Fruit fly (Drosophila melanogaster): ENCODE measurements around the gene Or85a.

Or85a gene

dm6 chr3R:8347835-8348234 is 26.3 kb downstream of the Or85a start:
- no peak for TF ChIP-seq Vsx2 (GFP tag; optimal IDR thresholded peaks at IDR 0.05; ENCODE audit: partially characterized antibody)

- no peak for TF ChIP-seq foxo (GFP tag; optimal IDR thresholded peaks at IDR 0.05)
- TF ChIP-seq psq (GFP tag; optimal IDR thresholded peaks at IDR 0.05) = no peak
- no peak for TF ChIP-seq CG32264 (GFP tag; optimal IDR thresholded peaks at IDR 0.05)
- no peak for TF ChIP-seq usp (GFP tag; optimal IDR thresholded peaks at IDR 0.05)
- no peak for TF ChIP-seq Myc (optimal IDR thresholded peaks at IDR 0.05)
- TF ChIP-seq Jra (GFP tag; optimal IDR thresholded peaks at IDR 0.05) = no peak
- no peak for TF ChIP-seq Mio (GFP tag; optimal IDR thresholded peaks at IDR 0.05)
- TF ChIP-seq h (GFP tag; optimal IDR thresholded peaks at IDR 0.05) = no peak
Measured at dm6 chr3R:8349106-8349448, 27.5 kb downstream of the Or85a start.

- no peak for TF ChIP-seq GATAd (GFP tag; optimal IDR thresholded peaks at IDR 0.05)
- no peak for TF ChIP-seq Vsx2 (GFP tag; optimal IDR thresholded peaks at IDR 0.05; ENCODE audit: partially characterized antibody)
- no peak for TF ChIP-seq CrebA (GFP tag; optimal IDR thresholded peaks at IDR 0.05; ENCODE audit: borderline replicate concordance)
- no peak for TF ChIP-seq Hr83 (GFP tag; optimal IDR thresholded peaks at IDR 0.05; ENCODE audit: poor library complexity, severe bottlenecking)
- peak; percentile 8 for TF ChIP-seq N (GFP tag; optimal IDR thresholded peaks at IDR 0.05)
- no peak for TF ChIP-seq Dif (GFP tag; optimal IDR thresholded peaks at IDR 0.05; ENCODE audit: partially characterized antibody)
- TF ChIP-seq jim (GFP tag; optimal IDR thresholded peaks at IDR 0.05) = no peak
- no peak for TF ChIP-seq Rel (GFP tag; optimal IDR thresholded peaks at IDR 0.05)
- TF ChIP-seq Rel (tag; optimal IDR thresholded peaks at IDR 0.05) = peak; percentile 46
- TF ChIP-seq usp (GFP tag; optimal IDR thresholded peaks at IDR 0.05) = no peak
- TF ChIP-seq Sp1 (GFP tag; optimal IDR thresholded peaks at IDR 0.05) = peak; percentile 29
- peak; percentile 43 for TF ChIP-seq HLH106 (tag; optimal IDR thresholded peaks at IDR 0.05)
- TF ChIP-seq ey (GFP tag; optimal IDR thresholded peaks at IDR 0.05) = peak; percentile 9
- no peak for TF ChIP-seq OdsH (GFP tag; optimal IDR thresholded peaks at IDR 0.05)
- TF ChIP-seq Hr78 (GFP tag; optimal IDR thresholded peaks at IDR 0.05) = no peak
- TF ChIP-seq tai (GFP tag; optimal IDR thresholded peaks at IDR 0.05) = no peak
- no peak for TF ChIP-seq dl (GFP tag; optimal IDR thresholded peaks at IDR 0.05; ENCODE audit: insufficient read depth in 1 of 2, partially characterized antibody in 2 of 2)
- TF ChIP-seq rgr (GFP tag; optimal IDR thresholded peaks at IDR 0.05) = no peak
- TF ChIP-seq h (GFP tag; optimal IDR thresholded peaks at IDR 0.05) = no peak
- TF ChIP-seq woc (GFP tag; optimal IDR thresholded peaks at IDR 0.05) = no peak
- no peak for TF ChIP-seq fru (GFP tag; optimal IDR thresholded peaks at IDR 0.05)
- TF ChIP-seq CG9705 (GFP tag; optimal IDR thresholded peaks at IDR 0.05) = no peak
- no peak for TF ChIP-seq Myc (optimal IDR thresholded peaks at IDR 0.05)
- no peak for TF ChIP-seq lola (GFP tag; optimal IDR thresholded peaks at IDR 0.05)
- peak; percentile 22 for TF ChIP-seq psq (GFP tag; optimal IDR thresholded peaks at IDR 0.05)
- no peak for TF ChIP-seq CG32264 (GFP tag; optimal IDR thresholded peaks at IDR 0.05)
- no peak for TF ChIP-seq sage (GFP tag; optimal IDR thresholded peaks at IDR 0.05)
- TF ChIP-seq dmrt93B (GFP tag; optimal IDR thresholded peaks at IDR 0.05) = no peak
- no peak for TF ChIP-seq brk (GFP tag; optimal IDR thresholded peaks at IDR 0.05)
- TF ChIP-seq foxo (GFP tag; optimal IDR thresholded peaks at IDR 0.05) = no peak
- TF ChIP-seq Jra (GFP tag; optimal IDR thresholded peaks at IDR 0.05) = no peak
- TF ChIP-seq pan (optimal IDR thresholded peaks at IDR 0.05) = no peak
- TF ChIP-seq Mio (GFP tag; optimal IDR thresholded peaks at IDR 0.05) = no peak
- peak; percentile 73 for TF ChIP-seq Hnf4 (GFP tag; optimal IDR thresholded peaks at IDR 0.05)
- TF ChIP-seq br (GFP tag; optimal IDR thresholded peaks at IDR 0.05) = no peak
- TF ChIP-seq Abd-B (GFP tag; optimal IDR thresholded peaks at IDR 0.05) = peak; percentile 32
- peak; percentile 1 for TF ChIP-seq sv (GFP tag; optimal IDR thresholded peaks at IDR 0.05)
- no peak for TF ChIP-seq dsf (GFP tag; optimal IDR thresholded peaks at IDR 0.05; ENCODE audit: borderline replicate concordance)
- no peak for TF ChIP-seq Dfd (GFP tag; optimal IDR thresholded peaks at IDR 0.05)
Measured at dm6 chr3R:8349449-8350115, 28.0 kb downstream of the Or85a start, which contains the start of gene Atg13. TSS of gene Atg13 (plus strand) at chr3R:8349815.
